Worm (Caenorhabditis elegans): ENCODE measurements around the gene C42D4.3.

- TF ChIP-seq sup-37 (GFP tag; optimal IDR thresholded peaks at IDR 0.05): no peak
- TF ChIP-seq nhr-237 (tag; optimal IDR thresholded peaks at IDR 0.05): no peak
Measured at ce11 chrIV:7208961-7209360, 29.9 kb downstream of the C42D4.3 start.
